Worm (Caenorhabditis elegans): ENCODE data around the gene K06H6.5.

DNA sequence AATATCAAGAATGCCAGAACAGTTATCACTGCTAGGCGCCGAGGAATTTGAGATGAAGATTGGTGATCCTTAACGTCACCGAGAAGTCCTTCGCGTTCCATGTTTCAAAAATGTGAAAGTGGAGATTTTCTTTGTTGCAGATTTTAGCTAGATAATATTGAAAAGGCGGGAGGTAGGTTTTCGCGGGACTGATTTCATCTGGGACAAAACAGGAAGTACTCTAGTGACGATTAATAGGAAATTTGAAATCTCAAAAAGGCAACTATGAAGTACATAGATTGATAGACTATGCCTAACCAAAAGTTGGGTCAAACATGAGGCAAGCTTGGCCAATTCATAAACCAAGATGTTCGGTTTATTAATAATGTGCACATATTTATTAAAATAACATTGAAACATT lies 23.1 kb upstream of the K06H6.5 start, which contains the start of gene C14C6.8:
- TF ChIP-seq tbx-7 (tag; optimal IDR thresholded peaks at IDR 0.05) (no peak), sox-4 (tag; optimal IDR thresholded peaks at IDR 0.05) (no peak), pha-2 (tag; optimal IDR thresholded peaks at IDR 0.05) (no peak), pqm-1 (tag; optimal IDR thresholded peaks at IDR 0.05) (no peak), ceh-19 (GFP tag; optimal IDR thresholded peaks at IDR 0.05) (no peak), ceh-45 (GFP tag; IDR thresholded peaks at IDR 0.05) (no peak)
